Worm (Caenorhabditis elegans): ENCODE results near the gene F38B6.2.

F38B6.2 gene

ce11 chrX:6693331-6693730 is 5.0 kb upstream of the F38B6.2 start, which contains the start of gene F38B6.3:
Gene F38B6.3, plus strand, starts transcription at chrX:6693631.
- TF ChIP-seq mab-9 (GFP tag; IDR thresholded peaks at IDR 0.05), result no peak
- no peak for TF ChIP-seq zip-4 (GFP tag; optimal IDR thresholded peaks at IDR 0.05)
- TF ChIP-seq pax-3 (tag; optimal IDR thresholded peaks at IDR 0.05), result no peak
- TF ChIP-seq ces-1 (GFP tag; optimal IDR thresholded peaks at IDR 0.05), result no peak
- TF ChIP-seq ceh-90 (tag; optimal IDR thresholded peaks at IDR 0.05), result no peak

- TF ChIP-seq ceh-63 (GFP tag; optimal IDR thresholded peaks at IDR 0.05) (peak; percentile 35), ceh-82 (tag; optimal IDR thresholded peaks at IDR 0.05) (peak in 1 of 3 experiments; percentile 1), mab-9 (GFP tag; IDR thresholded peaks at IDR 0.05) (0 out of 2 replicates have a peak, but pooled peaks have one; percentile 15), lin-14 (GFP tag; optimal IDR thresholded peaks at IDR 0.05) (peak; percentile 39), lin-15B (tag; optimal IDR thresholded peaks at IDR 0.05) (no peak)
Measured at ce11 chrX:6702249-6702648, 3.9 kb downstream of the F38B6.2 start, which contains the start of gene acr-2. Gene acr-2, plus strand, starts transcription at chrX:6702549.

- no peak for TF ChIP-seq hlh-4 (tag; optimal IDR thresholded peaks at IDR 0.05)
- TF ChIP-seq fkh-10 (GFP tag; optimal IDR thresholded peaks at IDR 0.05), result peak; percentile 93
- TF ChIP-seq C04F5.9 (tag; optimal IDR thresholded peaks at IDR 0.05), result no peak
- no peak for TF ChIP-seq mab-9 (GFP tag; IDR thresholded peaks at IDR 0.05)
- no peak for TF ChIP-seq mep-1 (tag; optimal IDR thresholded peaks at IDR 0.05)
- no peak for TF ChIP-seq aly-2 (tag; optimal IDR thresholded peaks at IDR 0.05)
- TF ChIP-seq pax-3 (tag; optimal IDR thresholded peaks at IDR 0.05), result no peak
- TF ChIP-seq lin-14 (GFP tag; optimal IDR thresholded peaks at IDR 0.05), result peak; percentile 58
Measured at ce11 chrX:6705156-6705555, 6.8 kb downstream of the F38B6.2 start.

DNA sequence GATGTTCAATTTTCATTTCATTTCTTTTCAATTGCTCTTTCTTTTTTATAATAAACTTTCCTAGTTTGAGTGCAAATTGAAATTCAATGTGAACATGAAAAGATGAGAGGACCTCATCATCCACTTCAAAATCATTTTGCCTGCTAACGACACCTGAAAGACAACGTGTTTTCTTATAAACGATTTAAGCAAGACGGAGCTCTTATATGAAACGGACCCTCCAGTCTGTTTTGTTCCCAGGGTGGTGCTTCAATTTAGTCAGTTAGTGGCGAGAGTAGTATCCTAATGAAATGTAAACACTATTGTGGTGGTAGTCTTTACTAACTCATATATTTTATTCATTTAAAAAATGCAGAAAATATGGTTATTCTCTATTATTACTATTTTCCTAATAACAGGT is 10.9 kb downstream of the F38B6.2 start, which contains the start of gene acr-3:
TSS of gene acr-3 (plus strand) at position 301 of the 400 bp plus-strand sequence.
- TF ChIP-seq grh-1 (GFP tag; IDR thresholded peaks at IDR 0.05), result no peak
- no peak for TF ChIP-seq ets-5 (GFP tag; IDR thresholded peaks at IDR 0.05)
- TF ChIP-seq Y116A8C.19 (tag; optimal IDR thresholded peaks at IDR 0.05; ENCODE audit: borderline replicate concordance), result no peak
- TF ChIP-seq sptf-1 (tag; optimal IDR thresholded peaks at IDR 0.05), result no peak
- no peak for TF ChIP-seq nhr-19 (GFP tag; conservative IDR thresholded peaks at IDR 0.05)
- TF ChIP-seq C04F5.9 (tag; optimal IDR thresholded peaks at IDR 0.05), result no peak
- TF ChIP-seq mdl-1 (tag; optimal IDR thresholded peaks at IDR 0.05), result no peak
- no peak for TF ChIP-seq fkh-4 (tag; optimal IDR thresholded peaks at IDR 0.05; ENCODE audit: borderline replicate concordance)
- no peak for TF ChIP-seq zip-4 (GFP tag; optimal IDR thresholded peaks at IDR 0.05)
- no peak for TF ChIP-seq nhr-90 (tag; optimal IDR thresholded peaks at IDR 0.05; ENCODE audit: poor library complexity)

DNA sequence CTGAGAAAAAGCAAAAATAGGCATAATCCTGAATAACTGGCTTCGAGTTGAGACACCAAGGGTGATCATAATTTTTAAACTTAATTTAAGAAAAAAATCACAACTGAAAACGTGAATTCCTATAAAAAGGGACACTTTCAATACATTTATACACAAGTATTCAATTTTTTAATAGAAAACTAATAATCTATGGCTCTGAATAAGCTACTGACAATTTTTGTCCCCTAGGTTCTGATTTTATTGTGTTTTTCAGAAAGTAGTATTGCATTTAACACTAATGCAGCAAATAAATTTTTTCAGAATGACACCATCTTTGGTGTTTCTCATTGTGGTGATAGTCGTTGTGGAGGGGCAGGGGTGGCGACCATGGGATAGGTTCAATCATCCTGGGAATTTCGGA is 14.9 kb downstream of the F38B6.2 start, which contains the start of gene nas-11:
TSS of gene nas-11 (plus strand) at position 301 of the 400 bp plus-strand sequence.
- TF ChIP-seq lin-39 (tag; optimal IDR thresholded peaks at IDR 0.05) (no peak), efl-1 (optimal IDR thresholded peaks at IDR 0.05) (no peak), efl-1 (GFP tag; optimal IDR thresholded peaks at IDR 0.05 in 1 of 2) (peak in 1 of 2 experiments; percentile 77)

ce11 chrX:6718595-6718994 is 20.3 kb downstream of the F38B6.2 start, which contains the start of gene smf-2:
Gene smf-2, minus strand, starts transcription at chrX:6718695.
- TF ChIP-seq mep-1 (tag; optimal IDR thresholded peaks at IDR 0.05), result no peak
- TF ChIP-seq jun-1 (tag; optimal IDR thresholded peaks at IDR 0.05), result no peak
- TF ChIP-seq nhr-19 (GFP tag; conservative IDR thresholded peaks at IDR 0.05), result no peak
- no peak for TF ChIP-seq lin-14 (GFP tag; optimal IDR thresholded peaks at IDR 0.05)
- no peak for TF ChIP-seq nhr-12 (tag; optimal IDR thresholded peaks at IDR 0.05)
- TF ChIP-seq efl-1 (optimal IDR thresholded peaks at IDR 0.05), result no peak
- TF ChIP-seq efl-1 (GFP tag; optimal IDR thresholded peaks at IDR 0.05 in 1 of 2), result no peak
- no peak for TF ChIP-seq zag-1 (tag; optimal IDR thresholded peaks at IDR 0.05)
- no peak for TF ChIP-seq aha-1 (tag; optimal IDR thresholded peaks at IDR 0.05)
- no peak for TF ChIP-seq nhr-77 (tag; optimal IDR thresholded peaks at IDR 0.05)
- no peak for TF ChIP-seq elt-3 (tag; optimal IDR thresholded peaks at IDR 0.05)
- TF ChIP-seq isw-1 (GFP tag; IDR thresholded peaks at IDR 0.05), result no peak
- no peak for TF ChIP-seq grh-1 (GFP tag; IDR thresholded peaks at IDR 0.05)
- TF ChIP-seq lin-39 (tag; optimal IDR thresholded peaks at IDR 0.05), result no peak
- no peak for TF ChIP-seq fkh-10 (GFP tag; optimal IDR thresholded peaks at IDR 0.05)
- TF ChIP-seq hlh-17 (GFP tag; optimal IDR thresholded peaks at IDR 0.05; ENCODE audit: borderline replicate concordance), result no peak
- no peak for TF ChIP-seq fos-1 (tag; optimal IDR thresholded peaks at IDR 0.05)
- no peak for TF ChIP-seq alr-1 (tag; optimal IDR thresholded peaks at IDR 0.05; ENCODE audit: borderline replicate concordance)
- TF ChIP-seq unc-30 (tag; optimal IDR thresholded peaks at IDR 0.05), result no peak
